Fruit fly (Drosophila melanogaster) whole organism, embryonic: ENCODE measurements around the gene Dup99B.

Source experiments
- Awh ChIP-seq: fragments of 200-800 bp; sonication (Bioruptor generic); IDR thresholded peaks from 2 replicates; pipeline ENCODE4, ENCODE4 v1.3.6; 2022; ENCODE audit warnings: missing biosample characterization, missing genetic modification characterization
- B-H2 ChIP-seq: fragments of 200-800 bp; sonication (Bioruptor generic); optimal IDR thresholded peaks from 2 replicates; lab custom pipeline; 2018; ENCODE audit warnings: missing biosample characterization, mild to moderate bottlenecking, missing genetic modification characterization
- CG10147 ChIP-seq: fragments of 200-800 bp; sonication (Bioruptor generic); optimal IDR thresholded peaks from 2 replicates; lab custom pipeline; 2019; ENCODE audit warnings: missing biosample characterization, mild to moderate bottlenecking, missing genetic modification characterization, moderate library complexity
- CG10274 ChIP-seq: fragments of 200-800 bp; sonication (Bioruptor generic); optimal IDR thresholded peaks from 3 replicates; lab custom pipeline; 2017; ENCODE audit warnings: missing biosample characterization, mild to moderate bottlenecking, missing genetic modification characterization
- CG10321 ChIP-seq: fragments of 200-800 bp; sonication (Bioruptor generic); IDR thresholded peaks from 2 replicates; pipeline ENCODE4 v1.3.6; 2022; ENCODE audit warnings: missing biosample characterization, missing genetic modification characterization
- CG10366 ChIP-seq: fragments of 200-800 bp; sonication (Bioruptor generic); IDR thresholded peaks from 2 replicates; pipeline ENCODE4 v1.3.6; 2022; ENCODE audit warnings: missing biosample characterization, missing genetic modification characterization
- CG10462 ChIP-seq: fragments of 200-800 bp; sonication (Bioruptor generic); optimal IDR thresholded peaks from 2 replicates; lab custom pipeline; 2016; ENCODE audit warnings: missing biosample characterization, missing genetic modification characterization
- CG11560 ChIP-seq: fragments of 200-800 bp; sonication (Bioruptor generic); IDR thresholded peaks from 3 replicates; pipeline ENCODE4 v1.3.6; 2022; ENCODE audit warnings: missing biosample characterization, missing genetic modification characterization
- CG11696 ChIP-seq: fragments of 200-800 bp; sonication (Bioruptor generic); IDR thresholded peaks from 2 replicates; pipeline ENCODE4 v1.3.6; 2022; ENCODE audit warnings: missing biosample characterization, missing genetic modification characterization
- CG12219 ChIP-seq: fragments of 200-800 bp; sonication (Bioruptor generic); optimal IDR thresholded peaks from 3 replicates; lab custom pipeline; 2018; ENCODE audit warnings: missing biosample characterization, mild to moderate bottlenecking, missing genetic modification characterization
- CG1233 ChIP-seq: fragments of 200-800 bp; sonication (Bioruptor generic); optimal IDR thresholded peaks from 4 replicates; lab custom pipeline; 2018; ENCODE audit warnings: missing biosample characterization, mild to moderate bottlenecking, missing genetic modification characterization
- CG14014 ChIP-seq: fragments of 200-800 bp; sonication (Bioruptor generic); IDR thresholded peaks from 2 replicates; pipeline ENCODE4 v1.3.6; 2022; ENCODE audit warnings: missing biosample characterization, missing genetic modification characterization
- CG14965 ChIP-seq: fragments of 200-800 bp; sonication (Bioruptor generic); optimal IDR thresholded peaks from 2 replicates; lab custom pipeline; 2016; ENCODE audit warnings: missing biosample characterization, missing genetic modification characterization, borderline replicate concordance
- CG17361 ChIP-seq: fragments of 200-800 bp; sonication (Bioruptor generic); IDR thresholded peaks from 3 replicates; pipeline ENCODE4 v1.3.6; 2022; ENCODE audit warnings: missing biosample characterization, missing genetic modification characterization
- CG17385 ChIP-seq: fragments of 200-800 bp; sonication (Bioruptor generic); optimal IDR thresholded peaks from 3 replicates; lab custom pipeline; 2018; ENCODE audit warnings: missing biosample characterization, mild to moderate bottlenecking, missing genetic modification characterization
- CG18011 ChIP-seq: fragments of 200-800 bp; sonication (Bioruptor generic); optimal IDR thresholded peaks from 2 replicates; lab custom pipeline; 2017; ENCODE audit warnings: missing biosample characterization, missing genetic modification characterization, mild to moderate bottlenecking, moderate library complexity, missing genotype
- CG1832 ChIP-seq: fragments of 200-800 bp; sonication (Bioruptor generic); optimal IDR thresholded peaks from 2 replicates; lab custom pipeline; 2017; ENCODE audit warnings: missing biosample characterization, mild to moderate bottlenecking, missing genetic modification characterization, inconsistent platforms
- CG2120 ChIP-seq: fragments of 200-800 bp; sonication (Bioruptor generic); optimal IDR thresholded peaks from 3 replicates; lab custom pipeline; 2016; ENCODE audit warnings: missing biosample characterization, missing genetic modification characterization
- CG2678 ChIP-seq: fragments of 200-800 bp; sonication (Bioruptor generic); optimal IDR thresholded peaks from 3 replicates; lab custom pipeline; 2019; ENCODE audit warnings: missing biosample characterization, mild to moderate bottlenecking, missing genetic modification characterization, moderate library complexity
- CG30403 ChIP-seq: fragments of 200-800 bp; sonication (Bioruptor generic); optimal IDR thresholded peaks from 3 replicates; lab custom pipeline; 2016; ENCODE audit warnings: missing biosample characterization, missing genetic modification characterization
- CG3281 ChIP-seq: fragments of 200-800 bp; sonication (Bioruptor generic); optimal IDR thresholded peaks from 3 replicates; lab custom pipeline; 2017; ENCODE audit warnings: missing biosample characterization, mild to moderate bottlenecking, missing genetic modification characterization
- CG4282 ChIP-seq: fragments of 200-800 bp; sonication (Bioruptor generic); optimal IDR thresholded peaks from 2 replicates; lab custom pipeline; 2016; ENCODE audit warnings: missing biosample characterization, missing genetic modification characterization
- CG4360 ChIP-seq: fragments of 200-800 bp; sonication (Bioruptor generic); IDR thresholded peaks from 2 replicates; pipeline ENCODE4 v1.3.6; 2022; ENCODE audit warnings: missing biosample characterization, missing genetic modification characterization
- CG7372 ChIP-seq: fragments of 200-800 bp; sonication (Bioruptor generic); IDR thresholded peaks from 2 replicates; pipeline ENCODE4 v1.3.6; 2022; ENCODE audit warnings: missing biosample characterization, missing genetic modification characterization
- CG7786 ChIP-seq: fragments of 200-800 bp; sonication (Bioruptor generic); optimal IDR thresholded peaks from 2 replicates; lab custom pipeline; 2016; ENCODE audit warnings: missing biosample characterization, missing genetic modification characterization
- CG8089 ChIP-seq: fragments of 200-800 bp; sonication (Bioruptor generic); optimal IDR thresholded peaks from 3 replicates; lab custom pipeline; 2016; ENCODE audit warnings: missing biosample characterization, missing genetic modification characterization
- D19A ChIP-seq: fragments of 200-800 bp; optimal IDR thresholded peaks from 3 replicates; lab custom pipeline; 2019; ENCODE audit warnings: missing biosample characterization, mild to moderate bottlenecking, missing genetic modification characterization, moderate library complexity
- D19B ChIP-seq: fragments of 200-800 bp; sonication (Bioruptor generic); optimal IDR thresholded peaks from 2 replicates; lab custom pipeline; 2017; ENCODE audit warnings: missing biosample characterization, mild to moderate bottlenecking, missing genetic modification characterization
- Dad ChIP-seq: fragments of 200-800 bp; sonication (Bioruptor generic); optimal IDR thresholded peaks from 3 replicates; lab custom pipeline; 2016; ENCODE audit warnings: missing biosample characterization, missing genetic modification characterization
- E2f2 ChIP-seq: fragments of 200-800 bp; sonication (Bioruptor generic); IDR thresholded peaks from 2 replicates; pipeline ENCODE4 v1.3.6; 2022; ENCODE audit warnings: missing biosample characterization, missing genetic modification characterization
- HLH54F ChIP-seq: fragments of 200-800 bp; sonication (Bioruptor generic); optimal IDR thresholded peaks from 3 replicates; lab custom pipeline; 2016; ENCODE audit warnings: missing biosample characterization, missing genetic modification characterization
- Hmr ChIP-seq: fragments of 200-800 bp; sonication (Bioruptor generic); optimal IDR thresholded peaks from 3 replicates; lab custom pipeline; 2017; ENCODE audit warnings: mild to moderate bottlenecking, missing biosample characterization, missing genetic modification reagents, missing genetic modification characterization
- Lpt ChIP-seq: fragments of >200 bp; optimal IDR thresholded peaks from 2 replicates; lab custom pipeline; 2018; ENCODE audit warnings: missing biosample characterization, missing genetic modification characterization
- Stat92E ChIP-seq, 3 experiments: fragments of >200 bp in 2 of 3; fragments of 200-800 bp in 1 of 3; sonication (Bioruptor generic) in 1 of 3; optimal IDR thresholded peaks; 2 replicates each; lab custom pipeline; 2017 to 2019; ENCODE audit warnings: missing biosample characterization in 3 of 3, missing genetic modification characterization in 3 of 3, mild to moderate bottlenecking in 1 of 3, moderate library complexity in 1 of 3
- TFAM ChIP-seq: fragments of 200-800 bp; sonication (Bioruptor generic); optimal IDR thresholded peaks from 2 replicates; lab custom pipeline; 2017; ENCODE audit warnings: missing biosample characterization, missing genetic modification characterization, inconsistent platforms
- Trl ChIP-seq, 3 experiments: fragments of >200 bp in 2 of 3; fragments of 200-800 bp in 1 of 3; sonication (Bioruptor generic) in 1 of 3; optimal IDR thresholded peaks; 2 replicates in 1 of 3; 3 replicates in 2 of 3; lab custom pipeline; 2016 to 2017; ENCODE audit warnings: missing biosample characterization in 1 of 3, missing genetic modification characterization in 1 of 3
- abd-A ChIP-seq: fragments of 200-800 bp; sonication (Bioruptor generic); optimal IDR thresholded peaks from 3 replicates; lab custom pipeline; 2019; ENCODE audit warnings: missing biosample characterization, mild to moderate bottlenecking, missing genetic modification characterization, moderate library complexity
- ac ChIP-seq: fragments of 200-800 bp; sonication (Bioruptor generic); optimal IDR thresholded peaks from 3 replicates; lab custom pipeline; 2017; ENCODE audit warnings: missing biosample characterization, mild to moderate bottlenecking, missing genetic modification characterization
- dysf ChIP-seq: fragments of 200-800 bp; sonication (Bioruptor generic); IDR thresholded peaks from 3 replicates; pipeline ENCODE4 v1.3.6; 2022; ENCODE audit warnings: missing biosample characterization, missing genetic modification characterization
- exex ChIP-seq: fragments of 200-800 bp; sonication (Bioruptor generic); optimal IDR thresholded peaks from 4 replicates; lab custom pipeline; 2018; ENCODE audit warnings: missing biosample characterization, mild to moderate bottlenecking, missing genetic modification characterization, moderate library complexity
- grau ChIP-seq: fragments of 200-800 bp; optimal IDR thresholded peaks from 3 replicates; lab custom pipeline; 2019; ENCODE audit warnings: missing biosample characterization, mild to moderate bottlenecking, missing genetic modification characterization, moderate library complexity
- jing ChIP-seq: fragments of 200-800 bp; sonication (Bioruptor generic); optimal IDR thresholded peaks from 2 replicates; lab custom pipeline; 2018; ENCODE audit warnings: missing biosample characterization, mild to moderate bottlenecking, missing genetic modification characterization
- kah ChIP-seq: fragments of 200-800 bp; sonication (Bioruptor generic); optimal IDR thresholded peaks from 2 replicates; lab custom pipeline; 2018; ENCODE audit warnings: missing biosample characterization, mild to moderate bottlenecking, missing genetic modification characterization
- mam ChIP-seq: fragments of 200-800 bp; sonication (Bioruptor generic); optimal IDR thresholded peaks from 3 replicates; lab custom pipeline; 2016; ENCODE audit warnings: missing biosample characterization, missing genetic modification characterization
- pnt ChIP-seq: fragments of 200-800 bp; sonication (Bioruptor generic); optimal IDR thresholded peaks from 3 replicates; lab custom pipeline; 2016; ENCODE audit warnings: missing biosample characterization, missing genetic modification characterization
- repo ChIP-seq: fragments of 200-800 bp; sonication (Bioruptor generic); optimal IDR thresholded peaks from 2 replicates; lab custom pipeline; 2016; ENCODE audit warnings: missing biosample characterization, missing genetic modification characterization
- row ChIP-seq: fragments of 200-800 bp; sonication (Bioruptor generic); IDR thresholded peaks from 3 replicates; pipeline ENCODE4 v1.3.6; 2022; ENCODE audit warnings: missing biosample characterization, missing genetic modification characterization
- sens ChIP-seq: fragments of 200-800 bp; sonication (Bioruptor generic); peaks from one replicate; lab custom pipeline; 2016; ENCODE audit warnings: missing biosample characterization, missing genetic modification characterization
- tin ChIP-seq: fragments of 200-800 bp; sonication (Bioruptor generic); optimal IDR thresholded peaks from 3 replicates; lab custom pipeline; 2016; ENCODE audit warnings: missing biosample characterization, missing genetic modification characterization
- trem ChIP-seq: fragments of 200-800 bp; optimal IDR thresholded peaks from 3 replicates; lab custom pipeline; 2019; ENCODE audit warnings: missing biosample characterization, mild to moderate bottlenecking, missing genetic modification characterization, moderate library complexity
- vfl ChIP-seq: fragments of 200-800 bp; sonication (Bioruptor generic); optimal IDR thresholded peaks from 2 replicates; lab custom pipeline; 2016; ENCODE audit warnings: missing biosample characterization, missing genetic modification characterization
- yki ChIP-seq: fragments of >200 bp; optimal IDR thresholded peaks from 3 replicates; lab custom pipeline; 2018

The Dup99B gene

dm6 chr3R:29745056-29745455 lies 29.9 kb upstream of the Dup99B start, which contains the start of the genes Wdr24 and IntS11 (continued):
- TF ChIP-seq CG11696 (GFP tag; lab: Robert Waterston, UW), result no peak
- TF ChIP-seq CG10321 (GFP tag; lab: Robert Waterston, UW), result no peak
- peak; percentile 93 for TF ChIP-seq CG7372 (GFP tag; lab: Robert Waterston, UW)
- no peak for TF ChIP-seq Trl (optimal IDR thresholded peaks at IDR 0.05; lab: Kevin White, UChicago)
- TF ChIP-seq Trl (GFP tag; optimal IDR thresholded peaks at IDR 0.05; lab: Kevin White, UChicago), result peak; percentile 41
- peak; percentile 98 for TF ChIP-seq row (GFP tag; lab: Robert Waterston, UW)
- peak; percentile 73 for TF ChIP-seq trem
- no peak for TF ChIP-seq CG12219
- TF ChIP-seq Dad (GFP tag; lab: Kevin White, UChicago), result peak; percentile 49
- TF ChIP-seq exex (tag; lab: Kevin White, UChicago), result peak; percentile 60
- TF ChIP-seq Stat92E (GFP tag; optimal IDR thresholded peaks at IDR 0.05; lab: Kevin White, UChicago), result peak in 1 of 3 experiments; percentile 33
- TF ChIP-seq CG7786, result peak; percentile 73
- peak; percentile 74 for TF ChIP-seq E2f2
- TF ChIP-seq tin (GFP tag; lab: Kevin White, UChicago), result peak; percentile 58
- peak; percentile 96 for TF ChIP-seq dysf (GFP tag; lab: Robert Waterston, UW)
- peak; percentile 83 for TF ChIP-seq CG1233
- no peak for TF ChIP-seq ac (GFP tag; lab: Kevin White, UChicago)
- peak; percentile 74 for TF ChIP-seq B-H2 (GFP tag; lab: Kevin White, UChicago)
- TF ChIP-seq D19B (GFP tag; lab: Kevin White, UChicago), result no peak
- TF ChIP-seq CG14014 (GFP tag; lab: Robert Waterston, UW), result peak; percentile 94
- peak; percentile 9 for TF ChIP-seq kah (GFP tag; lab: Kevin White, UChicago)
- peak; percentile 86 for TF ChIP-seq CG30403 (GFP tag; lab: Kevin White, UChicago)
- TF ChIP-seq CG2678, result peak; percentile 88
- TF ChIP-seq grau, result peak; percentile 90
- TF ChIP-seq Lpt (GFP tag; lab: Kevin White, UChicago), result no peak
- TF ChIP-seq CG11560 (tag; lab: Robert Waterston, UW), result peak; percentile 84
- TF ChIP-seq CG4282 (GFP tag; lab: Kevin White, UChicago), result peak; percentile 28
- TF ChIP-seq HLH54F, result peak; percentile 86
- TF ChIP-seq yki (lab: Kevin White, UChicago), result no peak
- no peak for TF ChIP-seq D19A (tag; lab: Kevin White, UChicago)
- TF ChIP-seq CG10274 (GFP tag; lab: Kevin White, UChicago), result peak; percentile 23
- TF ChIP-seq CG8089 (GFP tag; lab: Kevin White, UChicago), result no peak
- TF ChIP-seq repo (GFP tag; lab: Kevin White, UChicago), result no peak
- TF ChIP-seq CG10462, result no peak
- TF ChIP-seq jing (GFP tag; lab: Kevin White, UChicago), result no peak
- peak; percentile 82 for TF ChIP-seq CG10147 (GFP tag; lab: Kevin White, UChicago)
- peak; percentile 21 for TF ChIP-seq CG18011 (GFP tag; lab: Kevin White, UChicago)
- no peak for TF ChIP-seq TFAM (GFP tag; lab: Kevin White, UChicago)
- no peak for TF ChIP-seq CG1832 (GFP tag; lab: Kevin White, UChicago)
- TF ChIP-seq CG10366 (GFP tag; lab: Robert Waterston, UW), result peak; percentile 94
- TF ChIP-seq CG3281, result peak; percentile 71
- peak; percentile 74 for TF ChIP-seq Awh (GFP tag; lab: Robert Waterston, UW)
- TF ChIP-seq Hmr (GFP tag; lab: Kevin White, UChicago), result peak; percentile 82
- no peak for TF ChIP-seq abd-A
- TF ChIP-seq vfl, result peak; percentile 81
- TF ChIP-seq mam (GFP tag; lab: Kevin White, UChicago), result peak; percentile 90
- peak; percentile 61 for TF ChIP-seq pnt (GFP tag; lab: Kevin White, UChicago)
- TF ChIP-seq CG17385, result peak; percentile 64
- TF ChIP-seq CG4360 (GFP tag; lab: Robert Waterston, UW), result 0 out of 2 replicates have a peak, but pooled peaks have one; percentile 32
- peak; percentile 97 for TF ChIP-seq CG2120
- peak; percentile 93 for TF ChIP-seq sens (GFP tag; lab: Kevin White, UChicago)
- TF ChIP-seq CG14965 (GFP tag; lab: Kevin White, UChicago), result no peak
- peak; percentile 81 for TF ChIP-seq CG17361 (GFP tag; lab: Robert Waterston, UW)
